Comparison of ENCODE assay signal across 1 fruit fly cellular context in genomic region chr4:497724-498123, dm6.
TF ChIP-seq lines count a peak whose summit lies in the region.

No protein-coding gene starts in this region.

TF ChIP-seq in whole organism, embryonic, 481 proteins besides CTCF, POLR2A, EP300 and RAD21 (continued from another document):
- TF ChIP-seq zen (tag; optimal IDR thresholded peaks at IDR 0.05; lab: Kevin White, UChicago) (peak; percentile 93), klu (GFP tag; IDR thresholded peaks at IDR 0.05; lab: Robert Waterston, UW) (no peak), Gug (GFP tag; IDR thresholded peaks at IDR 0.05; lab: Robert Waterston, UW) (no peak), CG4854 (GFP tag; optimal IDR thresholded peaks at IDR 0.05; lab: Kevin White, UChicago) (peak; percentile 94), CG1602 (GFP tag; optimal IDR thresholded peaks at IDR 0.05; lab: Kevin White, UChicago) (peak; percentile 80), TFAM (GFP tag; optimal IDR thresholded peaks at IDR 0.05; lab: Kevin White, UChicago) (peak; percentile 89), Antp (GFP tag; optimal IDR thresholded peaks at IDR 0.05; lab: Kevin White, UChicago) (peak; percentile 77), Ada2b (GFP tag; IDR thresholded peaks at IDR 0.05; lab: Robert Waterston, UW) (peak; percentile 52; the same call in 1 of the 2 replicates), Bteb2 (GFP tag; optimal IDR thresholded peaks at IDR 0.05; lab: Kevin White, UChicago) (peak; percentile 80), exex (tag; optimal IDR thresholded peaks at IDR 0.05; lab: Kevin White, UChicago) (peak; percentile 63), CG16779 (GFP tag; IDR thresholded peaks at IDR 0.05; lab: Robert Waterston, UW) (peak; percentile 76), pan (optimal IDR thresholded peaks at IDR 0.05; lab: Kevin White, UChicago) (no peak), pan (GFP tag; optimal IDR thresholded peaks at IDR 0.05 in 1 of 2, IDR thresholded peaks at IDR 0.05 in 1 of 2) (peak in 1 of 2 experiments; percentile 81), CG14965 (GFP tag; optimal IDR thresholded peaks at IDR 0.05; lab: Kevin White, UChicago; ENCODE audit: borderline replicate concordance) (peak; percentile 88), Sox100B (GFP tag; optimal IDR thresholded peaks at IDR 0.05; lab: Kevin White, UChicago) (peak; percentile 94), jing (GFP tag; optimal IDR thresholded peaks at IDR 0.05; lab: Kevin White, UChicago) (peak; percentile 39), pfk (GFP tag; optimal IDR thresholded peaks at IDR 0.05; lab: Kevin White, UChicago) (peak; percentile 84), CG11085 (GFP tag; IDR thresholded peaks at IDR 0.05; lab: Robert Waterston, UW) (peak; percentile 23; the same call in 1 of the 2 replicates), tio (GFP tag; optimal IDR thresholded peaks at IDR 0.05; lab: Kevin White, UChicago) (peak; percentile 85), CG4282 (GFP tag; optimal IDR thresholded peaks at IDR 0.05; lab: Kevin White, UChicago) (peak; percentile 86), org-1 (GFP tag; optimal IDR thresholded peaks at IDR 0.05; lab: Kevin White, UChicago) (peak; percentile 94), danr (GFP tag; IDR thresholded peaks at IDR 0.05; lab: Robert Waterston, UW) (peak; percentile 70; the same call in 1 of the 2 replicates), CG17829 (tag; optimal IDR thresholded peaks at IDR 0.05; lab: Kevin White, UChicago) (peak; percentile 86), CG13424 (tag; optimal IDR thresholded peaks at IDR 0.05; lab: Kevin White, UChicago) (peak; percentile 88), vvl (GFP tag; IDR thresholded peaks at IDR 0.05; lab: Robert Waterston, UW) (peak; percentile 87), chm (GFP tag; IDR thresholded peaks at IDR 0.05; lab: Robert Waterston, UW) (peak; percentile 97), Hsf (GFP tag; optimal IDR thresholded peaks at IDR 0.05; lab: Kevin White, UChicago) (peak; percentile 74), CG7987 (GFP tag; optimal IDR thresholded peaks at IDR 0.05; lab: Kevin White, UChicago) (peak; percentile 99), CG9876 (GFP tag; optimal IDR thresholded peaks at IDR 0.05; lab: Kevin White, UChicago) (peak; percentile 76), B-H2 (GFP tag; optimal IDR thresholded peaks at IDR 0.05; lab: Kevin White, UChicago) (peak; percentile 65), CG12071 (GFP tag; optimal IDR thresholded peaks at IDR 0.05; lab: Kevin White, UChicago) (peak; percentile 96), disco-r (GFP tag; optimal IDR thresholded peaks at IDR 0.05; lab: Kevin White, UChicago) (peak; percentile 88), ap (GFP tag; IDR thresholded peaks at IDR 0.05; lab: Robert Waterston, UW) (no peak; the same call in 1 of the 2 replicates), sr (GFP tag; IDR thresholded peaks at IDR 0.05; lab: Robert Waterston, UW) (no peak), Hr51 (GFP tag; optimal IDR thresholded peaks at IDR 0.05; lab: Kevin White, UChicago) (peak; percentile 64 to 92), CHES-1-like (GFP tag; optimal IDR thresholded peaks at IDR 0.05; lab: Kevin White, UChicago) (peak; percentile 89), Dref (GFP tag; IDR thresholded peaks at IDR 0.05; lab: Robert Waterston, UW) (no peak), CG15514 (GFP tag; optimal IDR thresholded peaks at IDR 0.05; lab: Kevin White, UChicago) (peak; percentile 89), az2 (GFP tag; optimal IDR thresholded peaks at IDR 0.05; lab: Kevin White, UChicago) (peak; percentile 52), CG10267 (tag; optimal IDR thresholded peaks at IDR 0.05; lab: Kevin White, UChicago) (peak; percentile 83), CG17912 (GFP tag; optimal IDR thresholded peaks at IDR 0.05; lab: Kevin White, UChicago) (peak; percentile 96), NfI (GFP tag; optimal IDR thresholded peaks at IDR 0.05; lab: Kevin White, UChicago) (peak; percentile 76), CG18011 (GFP tag; optimal IDR thresholded peaks at IDR 0.05; lab: Kevin White, UChicago) (peak; percentile 70), p53 (GFP tag; optimal IDR thresholded peaks at IDR 0.05; lab: Kevin White, UChicago) (peak; percentile 91), Myb (GFP tag; optimal IDR thresholded peaks at IDR 0.05; lab: Kevin White, UChicago) (peak; percentile 48), Max (GFP tag; optimal IDR thresholded peaks at IDR 0.05; lab: Kevin White, UChicago) (peak; percentile 85), Adf1 (GFP tag; IDR thresholded peaks at IDR 0.05; lab: Robert Waterston, UW) (no peak), nerfin-1 (tag; optimal IDR thresholded peaks at IDR 0.05; lab: Kevin White, UChicago) (peak; percentile 94), Lim3 (GFP tag; IDR thresholded peaks at IDR 0.05; lab: Robert Waterston, UW) (no peak), sc (optimal IDR thresholded peaks at IDR 0.05; lab: Kevin White, UChicago) (no peak), sc (GFP tag; optimal IDR thresholded peaks at IDR 0.05; lab: Kevin White, UChicago) (peak; percentile 95), D19B (GFP tag; optimal IDR thresholded peaks at IDR 0.05; lab: Kevin White, UChicago) (peak; percentile 52), prd (optimal IDR thresholded peaks at IDR 0.05; lab: Kevin White, UChicago) (no peak), prd (GFP tag; IDR thresholded peaks at IDR 0.05; lab: Robert Waterston, UW) (no peak; the same call in 1 of the 3 replicates), Neu2 (GFP tag; optimal IDR thresholded peaks at IDR 0.05; lab: Kevin White, UChicago; ENCODE audit: borderline replicate concordance) (peak; percentile 77), CG17802 (tag; optimal IDR thresholded peaks at IDR 0.05; lab: Kevin White, UChicago) (peak; percentile 41), sqz (GFP tag; optimal IDR thresholded peaks at IDR 0.05; lab: Kevin White, UChicago) (peak; percentile 97), Mrtf (GFP tag; IDR thresholded peaks at IDR 0.05; lab: Robert Waterston, UW) (no peak), dmrt99B (tag; optimal IDR thresholded peaks at IDR 0.05; lab: Kevin White, UChicago) (peak; percentile 85), Spps (tag; optimal IDR thresholded peaks at IDR 0.05; lab: Kevin White, UChicago) (peak; percentile 95), dati (GFP tag; IDR thresholded peaks at IDR 0.05; lab: Robert Waterston, UW) (peak; percentile 67), CG6854 (GFP tag; optimal IDR thresholded peaks at IDR 0.05; lab: Kevin White, UChicago) (peak; percentile 94), nau (GFP tag; optimal IDR thresholded peaks at IDR 0.05; lab: Kevin White, UChicago) (peak; percentile 96), sima (GFP tag; optimal IDR thresholded peaks at IDR 0.05; lab: Kevin White, UChicago) (peak; percentile 68), CG6272 (GFP tag; IDR thresholded peaks at IDR 0.05; lab: Robert Waterston, UW) (no peak), CG7556 (GFP tag; optimal IDR thresholded peaks at IDR 0.05; lab: Kevin White, UChicago) (peak; percentile 93), Side (GFP tag; optimal IDR thresholded peaks at IDR 0.05; lab: Kevin White, UChicago) (peak; percentile 94), H2.0 (GFP tag; IDR thresholded peaks at IDR 0.05; lab: Robert Waterston, UW) (no peak; the same call in none of the 2 replicates), MTF-1 (GFP tag; optimal IDR thresholded peaks at IDR 0.05; lab: Kevin White, UChicago; ENCODE audit: borderline replicate concordance) (peak; percentile 98), CG6254 (GFP tag; optimal IDR thresholded peaks at IDR 0.05; lab: Kevin White, UChicago) (peak; percentile 93), Optix (GFP tag; IDR thresholded peaks at IDR 0.05; lab: Robert Waterston, UW) (no peak), CG1603 (tag; optimal IDR thresholded peaks at IDR 0.05; lab: Kevin White, UChicago) (peak; percentile 94), Hr78 (GFP tag; optimal IDR thresholded peaks at IDR 0.05; lab: Kevin White, UChicago) (peak in 1 of 2 experiments; percentile 53), dm (GFP tag; optimal IDR thresholded peaks at IDR 0.05; lab: Kevin White, UChicago) (peak; percentile 72), CG10543 (GFP tag; optimal IDR thresholded peaks at IDR 0.05; lab: Kevin White, UChicago) (peak; percentile 94), CG15601 (tag; optimal IDR thresholded peaks at IDR 0.05; lab: Kevin White, UChicago) (peak; percentile 98), Camta (GFP tag; optimal IDR thresholded peaks at IDR 0.05; lab: Kevin White, UChicago) (peak; percentile 95), dpn (GFP tag; optimal IDR thresholded peaks at IDR 0.05; lab: Kevin White, UChicago) (peak; percentile 68 to 90), caup (GFP tag; optimal IDR thresholded peaks at IDR 0.05; lab: Kevin White, UChicago; ENCODE audit: severe bottlenecking) (peak; percentile 95), CG12219 (GFP tag; optimal IDR thresholded peaks at IDR 0.05; lab: Kevin White, UChicago) (peak; percentile 93), CG18476 (GFP tag; optimal IDR thresholded peaks at IDR 0.05; lab: Kevin White, UChicago) (peak; percentile 85), CoRest (tag; optimal IDR thresholded peaks at IDR 0.05; lab: Kevin White, UChicago) (peak; percentile 86), lilli (GFP tag; optimal IDR thresholded peaks at IDR 0.05; lab: Kevin White, UChicago) (peak; percentile 66), CG9797 (GFP tag; optimal IDR thresholded peaks at IDR 0.05; lab: Kevin White, UChicago) (no peak), CG12155 (GFP tag; optimal IDR thresholded peaks at IDR 0.05; lab: Kevin White, UChicago) (peak; percentile 71), CG8089 (GFP tag; optimal IDR thresholded peaks at IDR 0.05; lab: Kevin White, UChicago) (peak; percentile 97), ara (GFP tag; IDR thresholded peaks at IDR 0.05; lab: Robert Waterston, UW) (peak; percentile 91; the same call in 1 of the 2 replicates), crol (GFP tag; IDR thresholded peaks at IDR 0.05; lab: Robert Waterston, UW) (no peak), Gsc (GFP tag; IDR thresholded peaks at IDR 0.05; lab: Robert Waterston, UW) (no peak), CG15269 (tag; optimal IDR thresholded peaks at IDR 0.05; lab: Kevin White, UChicago) (peak; percentile 81), z (GFP tag; IDR thresholded peaks at IDR 0.05; lab: Robert Waterston, UW) (peak; percentile 81), sob (GFP tag; IDR thresholded peaks at IDR 0.05; lab: Robert Waterston, UW) (no peak; the same call in 1 of the 2 replicates), CG16815 (GFP tag; optimal IDR thresholded peaks at IDR 0.05; lab: Kevin White, UChicago) (peak; percentile 54), crp (GFP tag; optimal IDR thresholded peaks at IDR 0.05; lab: Kevin White, UChicago) (peak in 1 of 2 experiments; percentile 47), Sin3A (optimal IDR thresholded peaks at IDR 0.05; lab: Kevin White, UChicago) (no peak), ken (GFP tag; IDR thresholded peaks at IDR 0.05; lab: Robert Waterston, UW) (no peak; the same call in 2 of the 3 replicates), Ets97D (GFP tag; optimal IDR thresholded peaks at IDR 0.05; lab: Kevin White, UChicago) (peak; percentile 64), CG6689 (GFP tag; IDR thresholded peaks at IDR 0.05; lab: Robert Waterston, UW) (peak; percentile 64; the same call in 1 of the 2 replicates), ato (GFP tag; IDR thresholded peaks at IDR 0.05; lab: Robert Waterston, UW; ENCODE audit: partially characterized antibody) (no peak), onecut (GFP tag; IDR thresholded peaks at IDR 0.05; lab: Robert Waterston, UW) (peak; percentile 91), Fer3 (tag; optimal IDR thresholded peaks at IDR 0.05; lab: Kevin White, UChicago) (peak; percentile 88), pum (GFP tag; optimal IDR thresholded peaks at IDR 0.05; lab: Kevin White, UChicago) (peak; percentile 80), CG9727 (GFP tag; optimal IDR thresholded peaks at IDR 0.05; lab: Kevin White, UChicago) (peak; percentile 96), Sry-δ (GFP tag; optimal IDR thresholded peaks at IDR 0.05; lab: Kevin White, UChicago) (peak; percentile 53), CG18262 (tag; optimal IDR thresholded peaks at IDR 0.05; lab: Kevin White, UChicago) (peak; percentile 91), CG33557 (GFP tag; optimal IDR thresholded peaks at IDR 0.05; lab: Kevin White, UChicago) (peak; percentile 99), eve (GFP tag; optimal IDR thresholded peaks at IDR 0.05; lab: Kevin White, UChicago) (peak in 1 of 2 experiments; percentile 85), CG6813 (GFP tag; optimal IDR thresholded peaks at IDR 0.05; lab: Kevin White, UChicago) (peak; percentile 99), corto (GFP tag; optimal IDR thresholded peaks at IDR 0.05; lab: Kevin White, UChicago) (no peak)
TF ChIP-seq in whole organism, embryonic: peak in this region for 350.
